Fruit fly (Drosophila melanogaster) whole organism, prepupa: ENCODE data around the gene CG34334.

Source experiments
- Blimp-1 ChIP-seq: fragments of 200-800 bp; sonication (Bioruptor generic); optimal IDR thresholded peaks from 3 replicates; lab custom pipeline; 2017; ENCODE audit warnings: missing biosample characterization, missing genetic modification characterization, mild to moderate bottlenecking, moderate library complexity, missing genetic modification reagents
- CG10631 ChIP-seq: fragments of 200-800 bp; sonication (Bioruptor generic); optimal IDR thresholded peaks from 2 replicates; lab custom pipeline; 2016; ENCODE audit warnings: missing biosample characterization, missing genetic modification characterization
- CG10669 ChIP-seq: fragments of 200-800 bp; sonication (Bioruptor generic); optimal IDR thresholded peaks from 3 replicates; lab custom pipeline; 2018; ENCODE audit warnings: missing biosample characterization, mild to moderate bottlenecking, missing genetic modification characterization, moderate library complexity
- CG11294 ChIP-seq: fragments of 200-800 bp; sonication (Bioruptor generic); IDR thresholded peaks from 2 replicates; pipeline ENCODE4 v1.3.6; 2022; ENCODE audit warnings: missing biosample characterization, missing genetic modification characterization
- CG11762 ChIP-seq: fragments of 200-800 bp; sonication (Bioruptor generic); optimal IDR thresholded peaks from 3 replicates; lab custom pipeline; 2016; ENCODE audit warnings: missing biosample characterization, missing genetic modification characterization; ENCODE audit not compliant: insufficient read depth
- CG11902 ChIP-seq: fragments of 200-800 bp; sonication (Bioruptor generic); optimal IDR thresholded peaks from 3 replicates; lab custom pipeline; 2016; ENCODE audit warnings: missing biosample characterization, missing genetic modification characterization
- CG16779 ChIP-seq: fragments of 200-800 bp; sonication (Bioruptor generic); optimal IDR thresholded peaks from 3 replicates; lab custom pipeline; 2017; ENCODE audit warnings: missing biosample characterization, mild to moderate bottlenecking, missing genetic modification characterization
- CG3032 ChIP-seq: fragments of 200-800 bp; optimal IDR thresholded peaks from 2 replicates; lab custom pipeline; 2019; ENCODE audit warnings: missing biosample characterization, mild to moderate bottlenecking, missing genetic modification characterization, moderate library complexity
- CG31627 ChIP-seq: fragments of 200-800 bp; sonication (Bioruptor generic); optimal IDR thresholded peaks from 3 replicates; lab custom pipeline; 2016; ENCODE audit warnings: missing biosample characterization, missing genetic modification characterization
- CG34406 ChIP-seq: fragments of 200-800 bp; sonication (Bioruptor generic); optimal IDR thresholded peaks from 3 replicates; lab custom pipeline; 2016; ENCODE audit warnings: missing biosample characterization, missing genetic modification characterization
- CG3919 ChIP-seq: fragments of 200-800 bp; sonication (Bioruptor generic); optimal IDR thresholded peaks from 3 replicates; lab custom pipeline; 2016; ENCODE audit warnings: missing biosample characterization, missing genetic modification characterization
- CG4318 ChIP-seq: fragments of 200-800 bp; sonication (Bioruptor generic); optimal IDR thresholded peaks from 3 replicates; lab custom pipeline; 2017; ENCODE audit warnings: missing biosample characterization, mild to moderate bottlenecking, missing genetic modification characterization
- CG6163 ChIP-seq: fragments of 200-800 bp; sonication (Bioruptor generic); IDR thresholded peaks from 3 replicates; pipeline ENCODE4 v1.3.6; 2022; ENCODE audit warnings: missing biosample characterization, missing genetic modification characterization
- CG6792 ChIP-seq: fragments of 200-800 bp; sonication (Bioruptor generic); optimal IDR thresholded peaks from 3 replicates; lab custom pipeline; 2016; ENCODE audit warnings: missing biosample characterization, missing genetic modification characterization
- CG6808 ChIP-seq: fragments of 200-800 bp; sonication (Bioruptor generic); optimal IDR thresholded peaks from 3 replicates; lab custom pipeline; 2017; ENCODE audit warnings: missing biosample characterization, missing genetic modification characterization, mild to moderate bottlenecking, moderate library complexity, missing genetic modification reagents
- CG6854 ChIP-seq: fragments of 200-800 bp; sonication (Bioruptor generic); optimal IDR thresholded peaks from 2 replicates; lab custom pipeline; 2017; ENCODE audit warnings: missing biosample characterization, mild to moderate bottlenecking, missing genetic modification characterization
- CG8119 ChIP-seq: fragments of 200-800 bp; sonication (Bioruptor generic); IDR thresholded peaks from 3 replicates; pipeline ENCODE4 v1.3.6; 2022; ENCODE audit warnings: missing biosample characterization, missing genetic modification characterization
- CG8319 ChIP-seq: fragments of 200-800 bp; sonication (Bioruptor generic); optimal IDR thresholded peaks from 3 replicates; lab custom pipeline; 2016; ENCODE audit warnings: missing biosample characterization, missing genetic modification characterization
- CG8632 ChIP-seq: fragments of 200-800 bp; sonication (Bioruptor generic); optimal IDR thresholded peaks from 3 replicates; lab custom pipeline; 2016; ENCODE audit warnings: missing biosample characterization, missing genetic modification characterization
- CG9139 ChIP-seq: fragments of 200-800 bp; sonication (Bioruptor generic); optimal IDR thresholded peaks from 3 replicates; lab custom pipeline; 2017; ENCODE audit warnings: missing biosample characterization, mild to moderate bottlenecking, missing genetic modification characterization
- Eip75B ChIP-seq: fragments of 200-800 bp; sonication (Bioruptor generic); optimal IDR thresholded peaks from 3 replicates; lab custom pipeline; 2016; ENCODE audit warnings: missing biosample characterization, missing genetic modification characterization
- Eip93F ChIP-seq: fragments of 200-800 bp; sonication (Bioruptor generic); optimal IDR thresholded peaks from 2 replicates; lab custom pipeline; 2016; ENCODE audit warnings: missing biosample characterization, mild to moderate bottlenecking, missing genetic modification characterization
- Ets21C ChIP-seq: fragments of 200-800 bp; sonication (Bioruptor generic); optimal IDR thresholded peaks from 3 replicates; lab custom pipeline; 2016; ENCODE audit warnings: missing biosample characterization, missing genetic modification characterization
- Ets96B ChIP-seq: fragments of 200-800 bp; optimal IDR thresholded peaks from 2 replicates; lab custom pipeline; 2019; ENCODE audit warnings: missing biosample characterization, mild to moderate bottlenecking, missing genetic modification characterization, moderate library complexity
- Hr39 ChIP-seq: fragments of 200-800 bp; sonication (Bioruptor generic); optimal IDR thresholded peaks from 2 replicates; lab custom pipeline; 2016; ENCODE audit warnings: missing biosample characterization, missing genetic modification characterization
- Hr4 ChIP-seq: fragments of 200-800 bp; sonication (Bioruptor generic); optimal IDR thresholded peaks from 3 replicates; lab custom pipeline; 2016; ENCODE audit warnings: missing biosample characterization, missing genetic modification characterization
- Lpt ChIP-seq: fragments of 200-800 bp; sonication (Bioruptor generic); optimal IDR thresholded peaks from 3 replicates; lab custom pipeline; 2016; ENCODE audit warnings: missing biosample characterization, missing genetic modification characterization
- Met ChIP-seq: fragments of 200-800 bp; sonication (Bioruptor generic); optimal IDR thresholded peaks from 3 replicates; lab custom pipeline; 2016; ENCODE audit warnings: missing biosample characterization, missing genetic modification characterization
- OdsH ChIP-seq: fragments of 200-800 bp; sonication (Bioruptor generic); optimal IDR thresholded peaks from 3 replicates; lab custom pipeline; 2016; ENCODE audit warnings: missing biosample characterization, missing genetic modification characterization
- Smox ChIP-seq: fragments of 200-800 bp; sonication (Bioruptor generic); optimal IDR thresholded peaks from 3 replicates; lab custom pipeline; 2016; ENCODE audit warnings: missing biosample characterization, missing genetic modification characterization
- Sox102F ChIP-seq: fragments of 200-800 bp; sonication (Bioruptor generic); optimal IDR thresholded peaks from 2 replicates; lab custom pipeline; 2016; ENCODE audit warnings: missing biosample characterization, mild to moderate bottlenecking, missing genetic modification characterization
- Sox15 ChIP-seq: fragments of 200-800 bp; sonication (Bioruptor generic); optimal IDR thresholded peaks from 3 replicates; lab custom pipeline; 2016; ENCODE audit warnings: missing biosample characterization, missing genetic modification characterization
- achi ChIP-seq: fragments of 200-800 bp; sonication (Bioruptor generic); optimal IDR thresholded peaks from 3 replicates; lab custom pipeline; 2016; ENCODE audit warnings: missing biosample characterization, missing genetic modification characterization
- acj6 ChIP-seq: fragments of 200-800 bp; sonication (Bioruptor generic); optimal IDR thresholded peaks from 3 replicates; lab custom pipeline; 2016; ENCODE audit warnings: missing biosample characterization, missing genetic modification characterization
- cyc ChIP-seq: fragments of 200-800 bp; sonication (Bioruptor generic); optimal IDR thresholded peaks from 3 replicates; lab custom pipeline; 2016; ENCODE audit warnings: missing biosample characterization, missing genetic modification characterization
- dsx ChIP-seq: fragments of 200-800 bp; optimal IDR thresholded peaks from 3 replicates; lab custom pipeline; 2019; ENCODE audit warnings: missing biosample characterization, mild to moderate bottlenecking, missing genetic modification characterization, moderate library complexity; ENCODE audit not compliant: poor library complexity, severe bottlenecking
- eg ChIP-seq: fragments of 200-800 bp; sonication (Bioruptor generic); IDR thresholded peaks from 3 replicates; pipeline ENCODE4 v1.3.6; 2022; ENCODE audit warnings: missing biosample characterization, missing genetic modification characterization
- esn ChIP-seq: fragments of 200-800 bp; sonication (Bioruptor generic); optimal IDR thresholded peaks from 2 replicates; lab custom pipeline; 2016; ENCODE audit warnings: missing biosample characterization, mild to moderate bottlenecking, missing genetic modification characterization, moderate library complexity
- fd59A ChIP-seq: fragments of 200-800 bp; sonication (Bioruptor generic); optimal IDR thresholded peaks from 2 replicates; lab custom pipeline; 2017; ENCODE audit warnings: missing biosample characterization, mild to moderate bottlenecking, missing genetic modification characterization, missing genetic modification reagents
- fkh ChIP-seq: fragments of 200-800 bp; sonication (Bioruptor generic); optimal IDR thresholded peaks from 3 replicates; lab custom pipeline; 2017; ENCODE audit warnings: missing biosample characterization, mild to moderate bottlenecking, missing genetic modification characterization, moderate library complexity
- lz ChIP-seq: fragments of 200-800 bp; sonication (Bioruptor generic); optimal IDR thresholded peaks from 3 replicates; lab custom pipeline; 2016; ENCODE audit warnings: missing biosample characterization, missing genetic modification characterization
- net ChIP-seq: fragments of 200-800 bp; sonication (Bioruptor generic); optimal IDR thresholded peaks from 3 replicates; lab custom pipeline; 2016; ENCODE audit warnings: missing biosample characterization, missing genetic modification characterization
- salr ChIP-seq, 2 experiments: fragments of 200-800 bp; sonication (Bioruptor generic); optimal IDR thresholded peaks; 3 replicates each; lab custom pipeline; 2016 to 2018; ENCODE audit warnings: missing biosample characterization in 2 of 2, missing genetic modification characterization in 2 of 2, mild to moderate bottlenecking in 1 of 2
- spab ChIP-seq: fragments of 200-800 bp; sonication (Bioruptor generic); optimal IDR thresholded peaks from 2 replicates; lab custom pipeline; 2017; ENCODE audit warnings: missing biosample characterization, mild to moderate bottlenecking, missing genetic modification characterization, missing genetic modification reagents
- svp ChIP-seq: fragments of 200-800 bp; sonication (Bioruptor generic); peaks from one replicate; lab custom pipeline; 2016; ENCODE audit warnings: missing biosample characterization, missing genetic modification characterization
- topi ChIP-seq: fragments of 200-800 bp; sonication (Bioruptor generic); optimal IDR thresholded peaks from 3 replicates; lab custom pipeline; 2016; ENCODE audit warnings: missing biosample characterization, missing genetic modification characterization
- vri ChIP-seq: fragments of 200-800 bp; sonication (Bioruptor generic); optimal IDR thresholded peaks from 3 replicates; lab custom pipeline; 2016; ENCODE audit warnings: missing biosample characterization, mild to moderate bottlenecking, missing genetic modification characterization

Gene CG34334

DNA sequence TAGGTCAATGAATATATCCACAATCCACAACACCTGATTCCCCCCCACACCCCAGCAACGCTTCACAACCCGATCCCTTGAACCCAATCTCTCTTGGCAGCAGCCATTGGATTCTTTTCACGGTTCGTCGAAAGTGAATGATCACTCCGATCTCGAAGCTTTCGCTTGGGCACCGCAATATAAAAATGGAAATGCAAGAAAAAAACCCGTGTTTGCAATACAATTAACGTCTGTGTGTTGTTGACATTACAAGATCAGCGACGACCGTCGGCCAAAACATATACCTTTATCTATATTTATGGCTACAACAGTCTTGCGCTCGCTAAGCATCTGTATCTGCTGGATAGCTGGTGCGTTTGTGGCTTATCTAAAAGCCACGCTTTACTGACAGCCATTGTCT lies 35.3 kb upstream of the CG34334 start (continued):
- TF ChIP-seq CG6163 (peak; percentile 56; the same call in 1 of the 3 replicates), Lpt (no peak), CG8319 (GFP tag; lab: Kevin White, UChicago) (no peak), CG6792 (GFP tag; lab: Kevin White, UChicago) (peak; percentile 28), OdsH (GFP tag; lab: Kevin White, UChicago) (no peak), CG4318 (no peak), eg (GFP tag; lab: Robert Waterston, UW) (no peak), CG16779 (tag; lab: Kevin White, UChicago) (no peak), fd59A (GFP tag; lab: Kevin White, UChicago) (no peak), Met (GFP tag; lab: Kevin White, UChicago) (no peak), CG10669 (GFP tag; lab: Kevin White, UChicago) (peak; percentile 24), CG11294 (no peak), dsx (GFP tag; lab: Kevin White, UChicago) (no peak), Blimp-1 (GFP tag; lab: Kevin White, UChicago) (peak; percentile 30), CG11762 (no peak), CG8632 (no peak), CG9139 (GFP tag; lab: Kevin White, UChicago) (no peak), vri (GFP tag; lab: Kevin White, UChicago) (no peak), CG6854 (GFP tag; lab: Kevin White, UChicago) (no peak), CG11902 (no peak), Eip75B (GFP tag; lab: Kevin White, UChicago) (no peak), net (GFP tag; lab: Kevin White, UChicago) (no peak), cyc (GFP tag; lab: Kevin White, UChicago) (no peak), CG8119 (GFP tag; lab: Robert Waterston, UW) (no peak), Eip93F (no peak), Sox15 (GFP tag; lab: Kevin White, UChicago) (no peak)

DNA sequence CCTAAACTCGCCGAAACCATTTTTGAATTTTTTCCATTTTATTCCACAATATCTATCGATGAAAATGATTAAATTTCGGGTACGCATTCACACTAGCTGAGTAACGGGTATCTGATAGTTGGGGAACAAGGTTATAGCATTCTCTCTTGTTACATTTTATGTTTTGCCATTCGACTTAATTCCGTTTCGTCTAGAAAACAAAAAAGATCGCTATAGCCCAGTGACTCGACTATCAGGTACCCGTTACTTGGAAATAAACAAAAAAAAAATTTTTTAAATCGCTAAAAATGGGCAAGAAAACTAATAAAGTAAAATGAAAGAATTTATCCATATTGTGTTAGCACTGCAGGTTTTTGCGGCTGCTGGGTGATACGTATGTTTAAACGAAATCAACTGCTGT lies 34.2 kb upstream of the CG34334 start:
- TF ChIP-seq CG8119 (GFP tag; lab: Robert Waterston, UW), result no peak
- TF ChIP-seq svp (GFP tag; lab: Kevin White, UChicago), result no peak
- no peak for TF ChIP-seq fkh
- TF ChIP-seq Hr39 (GFP tag; lab: Kevin White, UChicago), result no peak
- no peak for TF ChIP-seq Smox
- no peak for TF ChIP-seq Sox102F (GFP tag; lab: Kevin White, UChicago)
- TF ChIP-seq Blimp-1 (GFP tag; lab: Kevin White, UChicago), result no peak
- no peak for TF ChIP-seq CG8319 (GFP tag; lab: Kevin White, UChicago)
- no peak for TF ChIP-seq CG3032 (tag; lab: Kevin White, UChicago)
- no peak for TF ChIP-seq vri (GFP tag; lab: Kevin White, UChicago)
- no peak for TF ChIP-seq CG6854 (GFP tag; lab: Kevin White, UChicago)
- no peak for TF ChIP-seq salr (GFP tag; optimal IDR thresholded peaks at IDR 0.05; lab: Kevin White, UChicago)
- TF ChIP-seq CG9139 (GFP tag; lab: Kevin White, UChicago), result no peak
- TF ChIP-seq CG31627, result no peak
- TF ChIP-seq CG8632, result no peak
- no peak for TF ChIP-seq lz
- TF ChIP-seq CG16779 (tag; lab: Kevin White, UChicago), result no peak
- TF ChIP-seq CG11902, result no peak
- TF ChIP-seq CG6808, result no peak

DNA sequence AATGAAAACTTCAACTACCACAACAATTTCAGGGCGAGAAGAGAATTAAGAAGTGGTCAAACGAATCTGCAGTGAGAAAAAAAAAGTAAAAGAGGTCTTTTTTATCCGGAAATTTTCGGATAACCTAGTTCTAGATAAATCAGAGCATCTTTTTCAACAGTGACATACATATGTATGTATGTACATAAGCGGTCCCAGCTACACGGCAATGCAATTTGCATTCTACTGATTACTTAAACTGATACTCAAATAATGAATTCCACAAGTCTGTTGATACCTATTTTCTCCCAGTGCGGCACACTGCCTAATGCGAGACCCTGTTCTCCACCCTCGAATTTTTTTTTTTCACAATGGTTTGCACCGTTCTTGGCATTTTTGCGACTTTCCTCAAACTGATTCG lies 26.2 kb upstream of the CG34334 start:
- no peak for TF ChIP-seq CG6854 (GFP tag; lab: Kevin White, UChicago)
- no peak for TF ChIP-seq dsx (GFP tag; lab: Kevin White, UChicago)
- peak; percentile 34 for TF ChIP-seq CG34406 (GFP tag; lab: Kevin White, UChicago)
- peak; percentile 54 for TF ChIP-seq lz
- peak; percentile 29 for TF ChIP-seq achi (GFP tag; lab: Kevin White, UChicago)
- TF ChIP-seq Sox102F (GFP tag; lab: Kevin White, UChicago), result peak; percentile 47
- peak; percentile 14 for TF ChIP-seq Eip75B (GFP tag; lab: Kevin White, UChicago)
- peak; percentile 45 for TF ChIP-seq acj6
- peak; percentile 44 for TF ChIP-seq CG10631 (GFP tag; lab: Kevin White, UChicago)
- TF ChIP-seq Ets96B (tag; lab: Kevin White, UChicago), result no peak
- peak; percentile 40 for TF ChIP-seq topi
- TF ChIP-seq CG6792 (GFP tag; lab: Kevin White, UChicago), result peak; percentile 59
- TF ChIP-seq CG3919 (GFP tag; lab: Kevin White, UChicago), result peak; percentile 20
- TF ChIP-seq CG11762, result no peak
- peak; percentile 51 for TF ChIP-seq Ets21C
- peak; percentile 64 for TF ChIP-seq esn
- TF ChIP-seq CG11902, result peak; percentile 22
- TF ChIP-seq vri (GFP tag; lab: Kevin White, UChicago), result no peak
- peak; percentile 7 for TF ChIP-seq Hr4 (GFP tag; lab: Kevin White, UChicago)
- peak; percentile 76 for TF ChIP-seq svp (GFP tag; lab: Kevin White, UChicago)
- no peak for TF ChIP-seq spab (GFP tag; lab: Kevin White, UChicago)
- no peak for TF ChIP-seq fkh
- peak; percentile 9 for TF ChIP-seq fd59A (GFP tag; lab: Kevin White, UChicago)
- TF ChIP-seq Met (GFP tag; lab: Kevin White, UChicago), result peak; percentile 68
- no peak for TF ChIP-seq CG8119 (GFP tag; lab: Robert Waterston, UW)
